Fruit fly (Drosophila melanogaster) whole organism, wandering third instar larva: Measurements from ENCODE around the gene CG1965.

ENCODE experiments used
- Abd-B ChIP-seq: fragments of >200 bp; optimal IDR thresholded peaks from 2 replicates; lab custom pipeline; 2017; ENCODE audit warnings: missing biosample characterization, missing genetic modification characterization
- CG32264 ChIP-seq: fragments of 200-800 bp; sonication (Bioruptor generic); optimal IDR thresholded peaks from 2 replicates; lab custom pipeline; 2016; ENCODE audit warnings: missing biosample characterization, missing genetic modification characterization
- CG9705 ChIP-seq: fragments of 200-800 bp; sonication (Bioruptor generic); optimal IDR thresholded peaks from 2 replicates; lab custom pipeline; 2018; ENCODE audit warnings: missing biosample characterization, mild to moderate bottlenecking, missing genetic modification characterization
- CrebA ChIP-seq: fragments of 200-800 bp; sonication (Bioruptor generic); optimal IDR thresholded peaks from 2 replicates; lab custom pipeline; 2016; ENCODE audit warnings: missing biosample characterization, mild to moderate bottlenecking, missing genetic modification characterization, borderline replicate concordance
- Dfd ChIP-seq: fragments of >200 bp; optimal IDR thresholded peaks from 2 replicates; lab custom pipeline; 2017; ENCODE audit warnings: missing biosample characterization, missing genetic modification characterization
- Dif ChIP-seq: fragments of 200-275, 200-300 bp; sonication (Bioruptor generic); optimal IDR thresholded peaks from 2 replicates; lab custom pipeline; 2018; ENCODE audit warnings: missing biosample characterization, missing genetic modification characterization; ENCODE audit not compliant: partially characterized antibody
- GATAd ChIP-seq: sonication (Bioruptor generic); optimal IDR thresholded peaks from 2 replicates; lab custom pipeline; 2016; ENCODE audit warnings: missing biosample characterization, missing genetic modification characterization
- HLH106 ChIP-seq: fragments of 200-800 bp; optimal IDR thresholded peaks from 3 replicates; lab custom pipeline; 2019; ENCODE audit warnings: missing biosample characterization, mild to moderate bottlenecking, missing genetic modification characterization, moderate library complexity
- Hnf4 ChIP-seq: fragments of 200-800 bp; sonication (Bioruptor generic); optimal IDR thresholded peaks from 2 replicates; lab custom pipeline; 2016; ENCODE audit warnings: missing biosample characterization, mild to moderate bottlenecking, missing genetic modification characterization
- Hr78 ChIP-seq: fragments of >200 bp; optimal IDR thresholded peaks from 2 replicates; lab custom pipeline; 2017; ENCODE audit warnings: missing biosample characterization, missing genetic modification characterization
- Hr83 ChIP-seq: fragments of 200-300 bp; sonication (Bioruptor generic); optimal IDR thresholded peaks from 2 replicates; lab custom pipeline; 2016; ENCODE audit warnings: missing biosample characterization, mild to moderate bottlenecking, missing genetic modification characterization, moderate library complexity; ENCODE audit not compliant: poor library complexity, severe bottlenecking
- Jra ChIP-seq: sonication (Bioruptor generic); optimal IDR thresholded peaks from 2 replicates; lab custom pipeline; 2016; ENCODE audit warnings: missing biosample characterization, missing genetic modification characterization
- Mio ChIP-seq: sonication (Bioruptor generic); optimal IDR thresholded peaks from 2 replicates; lab custom pipeline; 2016; ENCODE audit warnings: missing biosample characterization, missing genetic modification characterization
- Myc ChIP-seq: fragments of >200 bp; optimal IDR thresholded peaks from 2 replicates; lab custom pipeline; 2017
- N ChIP-seq: fragments of >200 bp; optimal IDR thresholded peaks from 2 replicates; lab custom pipeline; 2018; ENCODE audit warnings: missing biosample characterization, missing external identifiers, missing genetic modification characterization
- OdsH ChIP-seq: fragments of 200-800 bp; sonication (Bioruptor generic); optimal IDR thresholded peaks from 2 replicates; lab custom pipeline; 2016; ENCODE audit warnings: missing biosample characterization, mild to moderate bottlenecking, missing genetic modification characterization
- Rel ChIP-seq, 2 experiments: fragments of 200-800 bp; sonication (Bioruptor generic) in 1 of 2; optimal IDR thresholded peaks; 2 replicates in 1 of 2; 3 replicates in 1 of 2; lab custom pipeline; 2016 to 2019; ENCODE audit warnings: mild to moderate bottlenecking in 2 of 2, missing biosample characterization in 2 of 2, missing genetic modification characterization in 2 of 2, moderate library complexity in 1 of 2
- Sp1 ChIP-seq: fragments of 200-800 bp; sonication (Bioruptor generic); optimal IDR thresholded peaks from 3 replicates; lab custom pipeline; 2019; ENCODE audit warnings: missing biosample characterization, mild to moderate bottlenecking, missing genetic modification characterization, moderate library complexity
- Vsx2 ChIP-seq: fragments of 200-300, 225-300 bp; sonication (Bioruptor generic); optimal IDR thresholded peaks from 2 replicates; lab custom pipeline; 2018; ENCODE audit warnings: missing biosample characterization, missing genetic modification characterization; ENCODE audit not compliant: partially characterized antibody
- br ChIP-seq: fragments of 200-800 bp; sonication (Bioruptor generic); optimal IDR thresholded peaks from 2 replicates; lab custom pipeline; 2016; ENCODE audit warnings: missing biosample characterization, missing genetic modification characterization
- brk ChIP-seq: fragments of 200-800 bp; sonication (Bioruptor generic); optimal IDR thresholded peaks from 2 replicates; lab custom pipeline; 2016; ENCODE audit warnings: missing biosample characterization, mild to moderate bottlenecking, missing genetic modification characterization
- dl ChIP-seq, 2 experiments: fragments of 175-275, 200-275 bp in 1 of 2; fragments of 200-275 bp in 1 of 2; sonication (Bioruptor generic); optimal IDR thresholded peaks; lab custom pipeline; 2018; ENCODE audit warnings: mild to moderate bottlenecking in 2 of 2, missing biosample characterization in 2 of 2, missing genetic modification characterization in 2 of 2, moderate library complexity in 2 of 2; ENCODE audit not compliant: partially characterized antibody in 2 of 2, insufficient read depth in 1 of 2
- dmrt93B ChIP-seq: fragments of 200-800 bp; sonication (Bioruptor generic); optimal IDR thresholded peaks from 2 replicates; lab custom pipeline; 2018; ENCODE audit warnings: missing biosample characterization, mild to moderate bottlenecking, missing genetic modification characterization
- dsf ChIP-seq: sonication (Bioruptor generic); optimal IDR thresholded peaks from 2 replicates; lab custom pipeline; 2016; ENCODE audit warnings: missing biosample characterization, missing genetic modification characterization, borderline replicate concordance
- ey ChIP-seq: fragments of 200-800 bp; sonication (Bioruptor generic); optimal IDR thresholded peaks from 2 replicates; lab custom pipeline; 2016; ENCODE audit warnings: missing biosample characterization, missing genetic modification characterization
- foxo ChIP-seq, 2 experiments: fragments of 200-800 bp; sonication (Bioruptor generic); optimal IDR thresholded peaks; 2 replicates in 1 of 2; 3 replicates in 1 of 2; lab custom pipeline; 2016 to 2017; ENCODE audit warnings: missing biosample characterization in 2 of 2, missing genetic modification characterization in 2 of 2
- fru ChIP-seq: fragments of 200-800 bp; sonication (Bioruptor generic); optimal IDR thresholded peaks from 3 replicates; lab custom pipeline; 2016; ENCODE audit warnings: missing biosample characterization, mild to moderate bottlenecking, missing genetic modification characterization
- h ChIP-seq: fragments of 200-800 bp; sonication (Bioruptor generic); optimal IDR thresholded peaks from 3 replicates; lab custom pipeline; 2016; ENCODE audit warnings: missing biosample characterization, mild to moderate bottlenecking, missing genetic modification characterization
- jim ChIP-seq: fragments of 175-275, 200-325 bp; sonication (Bioruptor generic); optimal IDR thresholded peaks from 2 replicates; lab custom pipeline; 2016; ENCODE audit warnings: missing biosample characterization, mild to moderate bottlenecking, missing genetic modification characterization
- lola ChIP-seq: fragments of >200 bp; optimal IDR thresholded peaks from 2 replicates; lab custom pipeline; 2017; ENCODE audit warnings: missing biosample characterization, missing genetic modification characterization
- pan ChIP-seq: fragments of >200 bp; optimal IDR thresholded peaks from 2 replicates; lab custom pipeline; 2017
- psq ChIP-seq: fragments of 200-800 bp; sonication (Bioruptor generic); optimal IDR thresholded peaks from 3 replicates; lab custom pipeline; 2017; ENCODE audit warnings: missing biosample characterization, mild to moderate bottlenecking, missing genetic modification characterization, moderate library complexity
- rgr ChIP-seq: fragments of 200-800 bp; sonication (Bioruptor generic); optimal IDR thresholded peaks from 3 replicates; lab custom pipeline; 2016; ENCODE audit warnings: missing biosample characterization, mild to moderate bottlenecking, missing genetic modification characterization
- sage ChIP-seq: fragments of 200-800 bp; sonication (Bioruptor generic); optimal IDR thresholded peaks from 2 replicates; lab custom pipeline; 2016; ENCODE audit warnings: missing biosample characterization, mild to moderate bottlenecking, missing genetic modification characterization
- sv ChIP-seq: fragments of 200-800 bp; sonication (Bioruptor generic); optimal IDR thresholded peaks from 3 replicates; lab custom pipeline; 2016; ENCODE audit warnings: missing biosample characterization, missing genetic modification characterization
- tai ChIP-seq: sonication (Bioruptor generic); optimal IDR thresholded peaks from 2 replicates; lab custom pipeline; 2016; ENCODE audit warnings: missing biosample characterization, missing genetic modification characterization
- usp ChIP-seq: fragments of >200 bp; optimal IDR thresholded peaks from 2 replicates; lab custom pipeline; 2017; ENCODE audit warnings: missing biosample characterization, missing genetic modification characterization
- woc ChIP-seq: sonication (Bioruptor generic); optimal IDR thresholded peaks from 2 replicates; lab custom pipeline; 2016; ENCODE audit warnings: missing biosample characterization, mild to moderate bottlenecking, missing genetic modification characterization

CG1965 gene

DNA sequence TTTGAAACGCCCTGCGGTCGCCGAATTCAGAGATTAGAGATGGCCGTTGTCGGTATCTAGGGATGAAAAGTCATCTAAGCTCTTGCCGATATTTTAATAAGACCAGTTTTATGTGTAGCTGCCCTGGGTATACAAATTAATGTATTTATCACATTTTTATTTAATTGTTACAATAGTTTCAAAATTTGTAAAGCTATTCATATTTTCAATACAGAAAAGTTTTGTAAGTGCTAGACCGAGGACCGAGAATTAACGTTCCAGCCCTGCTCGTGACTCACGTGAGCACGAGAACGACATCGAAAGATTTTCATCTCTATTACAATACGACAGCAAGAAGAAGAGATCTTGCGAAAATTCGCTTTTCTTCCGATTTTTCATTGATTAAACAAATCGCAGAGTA, at the start of gene CG1965, which contains the start of gene CG1105:
Gene CG1965 (plus strand): TSS at position 310 of the 400 bp plus-strand sequence.
Gene CG1105 (minus strand): TSS at position 45 of the 400 bp plus-strand sequence.
- no peak for TF ChIP-seq dl (GFP tag; optimal IDR thresholded peaks at IDR 0.05; lab: Kevin White, UChicago; ENCODE audit: insufficient read depth in 1 of 2, partially characterized antibody in 2 of 2)
- peak; percentile 4 to 94 for TF ChIP-seq foxo (GFP tag; optimal IDR thresholded peaks at IDR 0.05; lab: Kevin White, UChicago)
- TF ChIP-seq Vsx2 (GFP tag; lab: Kevin White, UChicago), result no peak
- TF ChIP-seq sage (GFP tag; lab: Kevin White, UChicago), result peak; percentile 82
- TF ChIP-seq sv, result peak; percentile 89
- no peak for TF ChIP-seq pan (lab: Kevin White, UChicago)
- peak; percentile 93 for TF ChIP-seq Jra (GFP tag; lab: Kevin White, UChicago)
- TF ChIP-seq Dif, result no peak
- TF ChIP-seq Hnf4 (GFP tag; lab: Kevin White, UChicago), result peak; percentile 95
- peak; percentile 92 for TF ChIP-seq HLH106 (tag; lab: Kevin White, UChicago)
- TF ChIP-seq rgr, result peak; percentile 90
- TF ChIP-seq N (GFP tag; lab: Kevin White, UChicago), result no peak
- TF ChIP-seq Hr78 (GFP tag; lab: Kevin White, UChicago), result no peak
- TF ChIP-seq lola (GFP tag; lab: Kevin White, UChicago), result no peak
- peak; percentile 90 for TF ChIP-seq fru
- peak; percentile 93 for TF ChIP-seq h (GFP tag; lab: Kevin White, UChicago)
- TF ChIP-seq br (GFP tag; lab: Kevin White, UChicago), result peak; percentile 87
- peak; percentile 21 for TF ChIP-seq jim (GFP tag; lab: Kevin White, UChicago)
- TF ChIP-seq CG32264 (GFP tag; lab: Kevin White, UChicago), result peak; percentile 74
- no peak for TF ChIP-seq Myc (lab: Kevin White, UChicago)
- peak; percentile 82 for TF ChIP-seq dmrt93B (GFP tag; lab: Kevin White, UChicago)
- TF ChIP-seq Rel (GFP tag; optimal IDR thresholded peaks at IDR 0.05; lab: Kevin White, UChicago), result no peak
- TF ChIP-seq Rel (tag; optimal IDR thresholded peaks at IDR 0.05; lab: Kevin White, UChicago), result peak; percentile 68
- no peak for TF ChIP-seq CrebA
- peak; percentile 84 for TF ChIP-seq OdsH (GFP tag; lab: Kevin White, UChicago)
- TF ChIP-seq woc (GFP tag; lab: Kevin White, UChicago), result peak; percentile 83
- TF ChIP-seq CG9705 (GFP tag; lab: Kevin White, UChicago), result peak; percentile 83
- TF ChIP-seq ey (GFP tag; lab: Kevin White, UChicago), result peak; percentile 91
- peak; percentile 41 for TF ChIP-seq Mio (GFP tag; lab: Kevin White, UChicago)
- TF ChIP-seq Abd-B (GFP tag; lab: Kevin White, UChicago), result no peak
- TF ChIP-seq Hr83 (GFP tag; lab: Kevin White, UChicago), result peak; percentile 59
- peak; percentile 78 for TF ChIP-seq psq (GFP tag; lab: Kevin White, UChicago)
- TF ChIP-seq tai (GFP tag; lab: Kevin White, UChicago), result peak; percentile 95
- peak; percentile 92 for TF ChIP-seq dsf (GFP tag; lab: Kevin White, UChicago)
- TF ChIP-seq Sp1 (GFP tag; lab: Kevin White, UChicago), result peak; percentile 83
- TF ChIP-seq, all 38 proteins: peak for 24

DNA sequence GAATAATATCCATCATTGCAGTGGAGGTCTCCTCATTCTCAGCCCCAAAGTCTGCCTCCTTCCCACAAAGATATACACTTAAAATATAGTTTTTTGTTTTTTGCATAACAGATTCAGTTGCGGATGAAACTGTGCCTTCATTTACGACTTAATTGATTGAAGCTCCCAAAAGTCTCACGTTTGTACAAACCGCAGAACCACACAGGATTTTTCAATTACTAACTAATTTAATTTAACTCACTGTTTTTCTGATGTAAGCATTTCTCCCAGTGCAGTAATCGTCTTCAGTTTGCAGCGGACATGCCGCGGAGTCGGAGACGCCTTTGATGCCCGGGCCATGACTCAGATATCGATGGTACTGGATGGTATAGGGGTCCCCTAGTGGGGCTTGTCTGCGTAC, 42.6 kb upstream of the CG1965 start:
- no peak for TF ChIP-seq Dif
- TF ChIP-seq CrebA, result peak; percentile 16
- peak; percentile 79 for TF ChIP-seq fru
- TF ChIP-seq Hnf4 (GFP tag; lab: Kevin White, UChicago), result peak; percentile 81
- no peak for TF ChIP-seq jim (GFP tag; lab: Kevin White, UChicago)
- TF ChIP-seq Hr83 (GFP tag; lab: Kevin White, UChicago), result no peak
- peak; percentile 84 for TF ChIP-seq ey (GFP tag; lab: Kevin White, UChicago)
- peak; percentile 12 for TF ChIP-seq dmrt93B (GFP tag; lab: Kevin White, UChicago)
- TF ChIP-seq N (GFP tag; lab: Kevin White, UChicago), result no peak
- peak; percentile 44 for TF ChIP-seq brk
- TF ChIP-seq rgr, result peak; percentile 79
- no peak for TF ChIP-seq Myc (lab: Kevin White, UChicago)
- no peak for TF ChIP-seq sage (GFP tag; lab: Kevin White, UChicago)
- no peak for TF ChIP-seq Mio (GFP tag; lab: Kevin White, UChicago)
- no peak for TF ChIP-seq Abd-B (GFP tag; lab: Kevin White, UChicago)
- TF ChIP-seq tai (GFP tag; lab: Kevin White, UChicago), result peak; percentile 2
- TF ChIP-seq foxo (GFP tag; optimal IDR thresholded peaks at IDR 0.05; lab: Kevin White, UChicago), result peak in 1 of 2 experiments; percentile 73
- TF ChIP-seq Dfd (GFP tag; lab: Kevin White, UChicago), result no peak
- TF ChIP-seq Vsx2 (GFP tag; lab: Kevin White, UChicago), result no peak
- no peak for TF ChIP-seq lola (GFP tag; lab: Kevin White, UChicago)
- peak; percentile 2 for TF ChIP-seq dsf (GFP tag; lab: Kevin White, UChicago)
- TF ChIP-seq h (GFP tag; lab: Kevin White, UChicago), result peak; percentile 79
- no peak for TF ChIP-seq Hr78 (GFP tag; lab: Kevin White, UChicago)
- TF ChIP-seq CG9705 (GFP tag; lab: Kevin White, UChicago), result peak; percentile 13
- peak; percentile 49 for TF ChIP-seq CG32264 (GFP tag; lab: Kevin White, UChicago)
- TF ChIP-seq HLH106 (tag; lab: Kevin White, UChicago), result peak; percentile 46
- TF ChIP-seq Jra (GFP tag; lab: Kevin White, UChicago), result peak; percentile 49
- TF ChIP-seq sv, result no peak
- TF ChIP-seq usp, result no peak
- peak; percentile 79 for TF ChIP-seq Sp1 (GFP tag; lab: Kevin White, UChicago)
- peak; percentile 50 for TF ChIP-seq psq (GFP tag; lab: Kevin White, UChicago)
- peak; percentile 83 for TF ChIP-seq br (GFP tag; lab: Kevin White, UChicago)
- TF ChIP-seq GATAd (GFP tag; lab: Kevin White, UChicago), result no peak
- TF ChIP-seq OdsH (GFP tag; lab: Kevin White, UChicago), result peak; percentile 78
- TF ChIP-seq Rel (GFP tag; optimal IDR thresholded peaks at IDR 0.05; lab: Kevin White, UChicago), result no peak
- TF ChIP-seq Rel (tag; optimal IDR thresholded peaks at IDR 0.05; lab: Kevin White, UChicago), result no peak
- no peak for TF ChIP-seq dl (GFP tag; optimal IDR thresholded peaks at IDR 0.05; lab: Kevin White, UChicago; ENCODE audit: insufficient read depth in 1 of 2, partially characterized antibody in 2 of 2)
- TF ChIP-seq woc (GFP tag; lab: Kevin White, UChicago), result peak; percentile 71
- no peak for TF ChIP-seq pan (lab: Kevin White, UChicago)
